Worm (Caenorhabditis elegans) whole organism, L4/young adult: ENCODE results near the gene srlf-17.

Experiments used
- W03F9.2 ChIP-seq: fragments of 150-350 bp; optimal IDR thresholded peaks from 2 replicates; lab custom pipeline; 2014; ENCODE audit warnings: missing biosample characterization, missing genetic modification characterization
- him-1 ChIP-seq: sonication (generic microtip); optimal IDR thresholded peaks from 2 replicates; lab custom pipeline; 2016; ENCODE audit warnings: missing genotype, missing genetic modification reagents, missing genetic modification characterization, missing compliant biosample characterization

- TF ChIP-seq W03F9.2 (tag; lab: Kevin White, UChicago) (no peak), him-1 (tag; lab: Kevin White, UChicago) (no peak)
Observed at ce11 chrIV:11126028-11126427, 23.5 kb upstream of the srlf-17 start.
